Fruit fly (Drosophila melanogaster): ENCODE data around the gene dj.
A peak's percentile ranks its signal among the peaks of the same experiment; 100 is the strongest.

DNA sequence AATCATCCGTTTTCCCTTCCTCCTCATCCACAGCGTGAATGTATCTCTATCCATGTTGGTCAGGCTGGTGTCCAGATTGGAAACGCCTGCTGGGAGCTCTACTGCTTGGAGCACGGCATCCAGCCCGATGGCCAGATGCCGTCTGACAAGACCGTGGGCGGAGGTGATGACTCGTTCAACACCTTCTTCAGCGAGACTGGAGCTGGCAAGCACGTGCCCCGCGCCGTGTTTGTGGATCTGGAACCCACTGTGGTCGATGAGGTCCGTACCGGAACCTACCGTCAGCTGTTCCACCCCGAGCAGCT is 28.0 kb downstream of the dj start:
- no peak for TF ChIP-seq Pif1B (GFP tag; optimal IDR thresholded peaks at IDR 0.05)
- peak; percentile 26; the same call in 1 of the 2 replicates for TF ChIP-seq CG32121 (GFP tag; IDR thresholded peaks at IDR 0.05)
- no peak for TF ChIP-seq CG13204 (GFP tag; optimal IDR thresholded peaks at IDR 0.05)
- no peak for TF ChIP-seq fd96Ca (GFP tag; IDR thresholded peaks at IDR 0.05)
- no peak for TF ChIP-seq EcR (GFP tag; optimal IDR thresholded peaks at IDR 0.05)
- no peak for TF ChIP-seq CG4496 (GFP tag; IDR thresholded peaks at IDR 0.05)
- no peak for TF ChIP-seq CG17806 (tag; optimal IDR thresholded peaks at IDR 0.05)
- TF ChIP-seq rn (GFP tag; IDR thresholded peaks at IDR 0.05): no peak
- no peak for TF ChIP-seq D1 (tag; optimal IDR thresholded peaks at IDR 0.05)
- TF ChIP-seq CG8301 (tag; optimal IDR thresholded peaks at IDR 0.05): no peak

Data from whole organism, pupa.